Worm (Caenorhabditis elegans): ENCODE data around the gene K10H10.6.

Gene K10H10.6

DNA sequence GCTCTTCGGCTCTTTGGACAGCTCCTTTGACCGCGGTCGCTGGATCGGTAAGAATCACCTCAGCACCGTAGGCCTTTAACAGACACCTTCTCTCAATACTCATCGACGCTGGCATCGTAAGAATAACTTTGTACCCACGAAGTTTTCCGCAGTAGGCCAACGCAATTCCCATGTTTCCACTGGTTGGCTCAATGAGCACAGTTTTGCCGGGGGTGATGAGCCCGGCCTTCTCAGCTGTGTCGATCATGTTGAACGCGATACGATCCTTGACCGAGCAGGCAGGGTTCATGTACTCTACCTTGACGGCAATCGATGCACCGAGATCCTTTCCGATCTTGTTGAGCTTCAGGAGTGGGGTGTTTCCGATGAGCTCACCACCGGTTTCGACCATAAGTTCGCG lies 9.1 kb upstream of the K10H10.6 start:
- no peak for TF ChIP-seq T22C8.4 (GFP tag; IDR thresholded peaks at IDR 0.05)
- TF ChIP-seq med-1 (GFP tag; optimal IDR thresholded peaks at IDR 0.05; ENCODE audit: insufficient read depth), result no peak
- TF ChIP-seq flt-1 (GFP tag; IDR thresholded peaks at IDR 0.05), result no peak
- no peak for TF ChIP-seq klf-2 (GFP tag; conservative IDR thresholded peaks at IDR 0.05)
- TF ChIP-seq ztf-29 (GFP tag; IDR thresholded peaks at IDR 0.05), result no peak
- no peak for TF ChIP-seq tab-1 (GFP tag; IDR thresholded peaks at IDR 0.05)
- no peak for TF ChIP-seq ref-1 (GFP tag; conservative IDR thresholded peaks at IDR 0.05)
- no peak for TF ChIP-seq cog-1 (tag; optimal IDR thresholded peaks at IDR 0.05)
- no peak for TF ChIP-seq ztf-23 (GFP tag; IDR thresholded peaks at IDR 0.05)

- TF ChIP-seq ztf-23 (GFP tag; IDR thresholded peaks at IDR 0.05) (no peak), cog-1 (tag; optimal IDR thresholded peaks at IDR 0.05) (no peak), ref-1 (GFP tag; conservative IDR thresholded peaks at IDR 0.05) (no peak)
These were observed 8.9 kb upstream of the K10H10.6 start, which contains the start of gene cysl-2 for ce11 chrII:14494414-14494463. TSS of gene cysl-2 (minus strand) at chrII:14494451.

DNA sequence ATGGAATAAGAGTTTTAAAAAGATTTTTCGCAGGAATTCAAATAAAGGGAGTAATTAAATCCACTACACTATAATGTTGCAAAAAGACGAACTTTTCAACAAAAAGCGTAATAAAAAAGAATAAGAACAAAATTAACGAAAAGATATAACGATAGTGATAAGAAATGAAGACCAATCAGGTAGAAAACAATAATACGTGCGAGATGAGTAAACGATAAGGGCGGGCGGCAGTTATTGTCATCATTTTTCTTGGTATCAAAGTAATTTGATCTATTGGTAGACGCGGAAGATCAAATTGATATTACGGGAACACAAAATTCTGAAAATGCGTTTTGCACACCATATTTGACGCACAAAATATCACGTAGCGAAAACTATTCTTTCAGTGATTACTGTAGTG lies 8.6 kb upstream of the K10H10.6 start:
- TF ChIP-seq ref-1 (GFP tag; conservative IDR thresholded peaks at IDR 0.05) (no peak), klf-2 (GFP tag; conservative IDR thresholded peaks at IDR 0.05) (no peak), flt-1 (GFP tag; IDR thresholded peaks at IDR 0.05) (no peak), T22C8.4 (GFP tag; IDR thresholded peaks at IDR 0.05) (no peak), tab-1 (GFP tag; IDR thresholded peaks at IDR 0.05) (no peak), med-1 (GFP tag; optimal IDR thresholded peaks at IDR 0.05; ENCODE audit: insufficient read depth) (no peak), cog-1 (tag; optimal IDR thresholded peaks at IDR 0.05) (no peak), ztf-23 (GFP tag; IDR thresholded peaks at IDR 0.05) (no peak), ztf-29 (GFP tag; IDR thresholded peaks at IDR 0.05) (no peak)

ce11 chrII:14495341-14495740 lies 7.8 kb upstream of the K10H10.6 start:
- no peak for TF ChIP-seq T22C8.4 (GFP tag; IDR thresholded peaks at IDR 0.05)
- TF ChIP-seq ref-1 (GFP tag; conservative IDR thresholded peaks at IDR 0.05), result no peak
- no peak for TF ChIP-seq med-1 (GFP tag; optimal IDR thresholded peaks at IDR 0.05; ENCODE audit: insufficient read depth)
- no peak for TF ChIP-seq tab-1 (GFP tag; IDR thresholded peaks at IDR 0.05)
- no peak for TF ChIP-seq klf-2 (GFP tag; conservative IDR thresholded peaks at IDR 0.05)
- no peak for TF ChIP-seq cog-1 (tag; optimal IDR thresholded peaks at IDR 0.05)
- no peak for TF ChIP-seq ztf-29 (GFP tag; IDR thresholded peaks at IDR 0.05)
- no peak for TF ChIP-seq ztf-23 (GFP tag; IDR thresholded peaks at IDR 0.05)
- TF ChIP-seq flt-1 (GFP tag; IDR thresholded peaks at IDR 0.05), result no peak

ce11 chrII:14496809-14497208 lies 6.3 kb upstream of the K10H10.6 start:
- TF ChIP-seq flt-1 (GFP tag; IDR thresholded peaks at IDR 0.05), result peak; percentile 96
- peak; percentile 82 for TF ChIP-seq ref-1 (GFP tag; conservative IDR thresholded peaks at IDR 0.05)
- TF ChIP-seq med-1 (GFP tag; optimal IDR thresholded peaks at IDR 0.05; ENCODE audit: insufficient read depth), result peak; percentile 72
- peak; percentile 92 for TF ChIP-seq cog-1 (tag; optimal IDR thresholded peaks at IDR 0.05)
- peak; percentile 92 for TF ChIP-seq tab-1 (GFP tag; IDR thresholded peaks at IDR 0.05)
- TF ChIP-seq ztf-29 (GFP tag; IDR thresholded peaks at IDR 0.05), result peak; percentile 90
- TF ChIP-seq ztf-23 (GFP tag; IDR thresholded peaks at IDR 0.05), result peak; percentile 92
- TF ChIP-seq klf-2 (GFP tag; conservative IDR thresholded peaks at IDR 0.05), result peak; percentile 88
- peak; percentile 87 for TF ChIP-seq T22C8.4 (GFP tag; IDR thresholded peaks at IDR 0.05)

- TF ChIP-seq klf-2 (GFP tag; conservative IDR thresholded peaks at IDR 0.05), result no peak
- no peak for TF ChIP-seq cog-1 (tag; optimal IDR thresholded peaks at IDR 0.05)
- no peak for TF ChIP-seq tab-1 (GFP tag; IDR thresholded peaks at IDR 0.05)
- no peak for TF ChIP-seq med-1 (GFP tag; optimal IDR thresholded peaks at IDR 0.05; ENCODE audit: insufficient read depth)
- no peak for TF ChIP-seq ref-1 (GFP tag; conservative IDR thresholded peaks at IDR 0.05)
- no peak for TF ChIP-seq ztf-29 (GFP tag; IDR thresholded peaks at IDR 0.05)
- TF ChIP-seq T22C8.4 (GFP tag; IDR thresholded peaks at IDR 0.05), result no peak
- TF ChIP-seq flt-1 (GFP tag; IDR thresholded peaks at IDR 0.05), result no peak
These were observed 5.2 kb upstream of the K10H10.6 start, which contains the start of gene dhs-8 for ce11 chrII:14497848-14498247. TSS of gene dhs-8 (plus strand) at chrII:14498026.

DNA sequence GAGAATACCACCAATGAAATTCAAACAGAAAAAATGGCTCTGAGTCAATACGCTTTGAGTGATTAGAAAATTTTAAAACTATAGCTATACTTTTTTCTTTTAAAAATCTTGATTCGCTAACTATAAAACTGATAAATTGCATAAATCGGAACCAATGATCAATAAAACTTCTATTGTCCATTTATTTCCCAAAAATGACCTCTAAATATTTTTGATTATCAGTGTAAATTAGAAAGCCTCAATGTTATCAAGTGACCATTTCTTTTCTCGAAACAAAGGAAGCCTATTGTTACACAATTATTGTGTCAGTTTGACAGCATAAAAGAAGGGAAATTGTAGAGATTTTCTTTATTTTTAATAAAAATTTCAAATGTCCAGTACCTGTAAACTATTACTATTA lies 3.0 kb upstream of the K10H10.6 start, which contains the start of gene K10H10.4:
K10H10.4 (plus strand) TSS at position 301 of the 400 bp plus-strand sequence.
- TF ChIP-seq T22C8.4 (GFP tag; IDR thresholded peaks at IDR 0.05), result no peak

ce11 chrII:14501447-14501846 lies 1.6 kb upstream of the K10H10.6 start, which contains the start of gene K10H10.5:
TSS of gene K10H10.5 (plus strand) at chrII:14501747.
- TF ChIP-seq T22C8.4 (GFP tag; IDR thresholded peaks at IDR 0.05) (no peak), ztf-23 (GFP tag; IDR thresholded peaks at IDR 0.05) (no peak), ztf-29 (GFP tag; IDR thresholded peaks at IDR 0.05) (no peak), flt-1 (GFP tag; IDR thresholded peaks at IDR 0.05) (no peak), ref-1 (GFP tag; conservative IDR thresholded peaks at IDR 0.05) (no peak), med-1 (GFP tag; optimal IDR thresholded peaks at IDR 0.05; ENCODE audit: insufficient read depth) (no peak), tab-1 (GFP tag; IDR thresholded peaks at IDR 0.05) (no peak), klf-2 (GFP tag; conservative IDR thresholded peaks at IDR 0.05) (no peak), cog-1 (tag; optimal IDR thresholded peaks at IDR 0.05) (no peak)

DNA sequence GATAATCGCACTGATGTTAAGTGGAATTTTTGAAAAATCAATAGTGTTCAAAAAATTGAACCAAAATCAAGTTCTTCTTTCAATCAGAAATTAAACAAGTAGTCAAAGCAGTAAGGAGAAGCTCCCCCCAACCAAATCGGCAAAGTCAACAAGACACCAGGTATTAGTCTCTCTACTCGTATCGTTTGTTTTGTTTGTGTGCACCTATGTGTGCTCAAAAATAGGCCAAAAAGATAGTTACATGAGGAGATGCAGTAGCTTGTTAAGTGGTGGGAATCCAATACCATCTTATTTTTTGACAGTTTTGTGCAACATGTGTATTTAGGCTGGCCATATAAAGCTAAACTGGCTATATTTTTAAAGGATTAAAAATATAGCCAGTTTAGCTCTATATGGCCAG lies 3.1 kb downstream of the K10H10.6 start, which contains the start of gene K10H10.12:
K10H10.12 (minus strand) TSS at position 101 of the 400 bp plus-strand sequence.
- TF ChIP-seq med-1 (GFP tag; optimal IDR thresholded peaks at IDR 0.05; ENCODE audit: insufficient read depth) (no peak), cog-1 (tag; optimal IDR thresholded peaks at IDR 0.05) (no peak)

DNA sequence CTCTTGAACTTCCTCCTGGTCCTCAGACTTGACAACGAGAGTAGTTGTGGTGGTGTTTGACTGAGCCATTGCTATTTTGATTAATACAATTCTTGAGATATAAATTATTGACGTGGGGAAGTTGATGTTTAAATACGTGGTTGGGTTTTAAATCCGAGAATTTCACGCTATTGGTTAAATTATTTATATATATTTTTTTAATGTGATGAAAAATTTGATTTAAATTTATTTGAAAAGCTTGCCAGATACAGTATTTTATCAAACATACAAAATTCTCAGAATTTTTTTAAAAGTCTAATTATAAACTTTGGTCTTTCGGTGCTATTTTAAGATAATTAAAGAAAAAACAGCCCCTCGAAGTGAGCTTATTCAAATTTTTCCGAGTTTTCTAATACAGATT lies 4.5 kb downstream of the K10H10.6 start, which contains the start of the genes K10H10.7 and K10H10.10:
K10H10.7 (minus strand) TSS at position 101 of the 400 bp plus-strand sequence.
K10H10.10 (plus strand) TSS at position 204 of the 400 bp plus-strand sequence.
- TF ChIP-seq ref-1 (GFP tag; conservative IDR thresholded peaks at IDR 0.05), result no peak
- no peak for TF ChIP-seq cog-1 (tag; optimal IDR thresholded peaks at IDR 0.05)
- TF ChIP-seq klf-2 (GFP tag; conservative IDR thresholded peaks at IDR 0.05), result no peak

DNA sequence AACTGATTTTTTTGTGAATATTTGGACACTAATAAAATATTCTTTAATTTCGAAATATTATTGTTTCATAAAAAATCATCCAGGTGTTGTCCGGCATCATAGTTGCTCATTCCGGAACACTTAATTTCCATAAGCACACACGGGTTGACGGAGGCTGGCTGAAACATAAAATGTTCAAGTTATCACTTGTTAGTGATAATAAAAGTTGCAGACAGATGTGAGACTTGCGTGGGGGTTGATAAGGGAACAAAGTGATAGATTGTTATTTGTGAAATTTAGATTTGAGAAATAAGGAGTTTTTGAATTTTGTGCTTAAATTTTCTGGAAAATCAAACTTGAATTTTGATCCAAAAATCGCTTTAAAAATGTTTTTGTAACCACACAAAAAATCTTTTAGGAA lies 7.1 kb downstream of the K10H10.6 start:
- TF ChIP-seq klf-2 (GFP tag; conservative IDR thresholded peaks at IDR 0.05) (no peak), T22C8.4 (GFP tag; IDR thresholded peaks at IDR 0.05) (no peak), tab-1 (GFP tag; IDR thresholded peaks at IDR 0.05) (no peak), flt-1 (GFP tag; IDR thresholded peaks at IDR 0.05) (no peak), ref-1 (GFP tag; conservative IDR thresholded peaks at IDR 0.05) (no peak), ztf-29 (GFP tag; IDR thresholded peaks at IDR 0.05) (no peak)

Measured in whole organism, midembryonic.